Fruit fly (Drosophila melanogaster) whole organism, embryonic: ENCODE data around the gene Pex16.

Experiments
- BtbVII ChIP-seq: fragments of 200-800 bp; sonication (Bioruptor generic); optimal IDR thresholded peaks from 3 replicates; lab custom pipeline; 2017; ENCODE audit warnings: missing biosample characterization, mild to moderate bottlenecking, missing genetic modification characterization
- CG10543 ChIP-seq: fragments of 200-800 bp; sonication (Bioruptor generic); optimal IDR thresholded peaks from 3 replicates; lab custom pipeline; 2017; ENCODE audit warnings: missing biosample characterization, mild to moderate bottlenecking, missing genetic modification characterization, moderate library complexity
- CG12391 ChIP-seq: fragments of 200-800 bp; sonication (Bioruptor generic); optimal IDR thresholded peaks from 3 replicates; lab custom pipeline; 2018; ENCODE audit warnings: missing biosample characterization, mild to moderate bottlenecking, missing genetic modification characterization, moderate library complexity
- CG12659 ChIP-seq: fragments of 200-800 bp; sonication (Bioruptor generic); optimal IDR thresholded peaks from 3 replicates; lab custom pipeline; 2017; ENCODE audit warnings: mild to moderate bottlenecking, missing biosample characterization, missing genetic modification reagents, missing genetic modification characterization
- CG12942 ChIP-seq: fragments of 200-800 bp; sonication (Bioruptor generic); optimal IDR thresholded peaks from 3 replicates; lab custom pipeline; 2016; ENCODE audit warnings: missing biosample characterization, missing genetic modification characterization
- CG16863 ChIP-seq: fragments of 200-800 bp; sonication (Bioruptor generic); optimal IDR thresholded peaks from 3 replicates; lab custom pipeline; 2016; ENCODE audit warnings: missing biosample characterization, missing genetic modification characterization
- CG17186 ChIP-seq: fragments of 200-800 bp; sonication (Bioruptor generic); optimal IDR thresholded peaks from 3 replicates; lab custom pipeline; 2017; ENCODE audit warnings: missing biosample characterization, missing genetic modification reagents, missing genetic modification characterization
- CG17385 ChIP-seq: fragments of 200-800 bp; sonication (Bioruptor generic); optimal IDR thresholded peaks from 3 replicates; lab custom pipeline; 2018; ENCODE audit warnings: missing biosample characterization, mild to moderate bottlenecking, missing genetic modification characterization
- CG18619 ChIP-seq: fragments of 200-800 bp; sonication (Bioruptor generic); optimal IDR thresholded peaks from 3 replicates; lab custom pipeline; 2017; ENCODE audit warnings: missing biosample characterization, mild to moderate bottlenecking, missing genetic modification characterization
- CG2889 ChIP-seq: fragments of 200-800 bp; sonication (Bioruptor generic); IDR thresholded peaks from 3 replicates; pipeline ENCODE4 v1.3.6; 2022; ENCODE audit warnings: missing biosample characterization, missing genetic modification characterization
- CG5180 ChIP-seq: fragments of 200-800 bp; sonication (Bioruptor generic); optimal IDR thresholded peaks from 3 replicates; lab custom pipeline; 2017; ENCODE audit warnings: missing biosample characterization, missing genetic modification characterization, mild to moderate bottlenecking, moderate library complexity, missing genetic modification reagents
- CG6765 ChIP-seq: fragments of 200-800 bp; sonication (Bioruptor generic); optimal IDR thresholded peaks from 3 replicates; lab custom pipeline; 2017; ENCODE audit warnings: missing biosample characterization, mild to moderate bottlenecking, missing genetic modification characterization
- CG7556 ChIP-seq: fragments of 200-800 bp; sonication (Bioruptor generic); optimal IDR thresholded peaks from 2 replicates; lab custom pipeline; 2017; ENCODE audit warnings: missing biosample characterization, mild to moderate bottlenecking, missing genetic modification characterization
- CG7745 ChIP-seq: fragments of 200-800 bp; sonication (Bioruptor generic); optimal IDR thresholded peaks from 2 replicates; lab custom pipeline; 2018; ENCODE audit warnings: missing biosample characterization, mild to moderate bottlenecking, missing genetic modification characterization, moderate library complexity
- CG7928 ChIP-seq: fragments of 200-800 bp; sonication (Bioruptor generic); optimal IDR thresholded peaks from 2 replicates; lab custom pipeline; 2017; ENCODE audit warnings: missing biosample characterization, mild to moderate bottlenecking, missing genetic modification characterization
- CG8089 ChIP-seq: fragments of 200-800 bp; sonication (Bioruptor generic); optimal IDR thresholded peaks from 3 replicates; lab custom pipeline; 2016; ENCODE audit warnings: missing biosample characterization, missing genetic modification characterization
- CG8359 ChIP-seq: fragments of 200-800 bp; sonication (Bioruptor generic); optimal IDR thresholded peaks from 2 replicates; lab custom pipeline; 2017; ENCODE audit warnings: missing biosample characterization, mild to moderate bottlenecking, missing genetic modification characterization, borderline replicate concordance
- CG8765 ChIP-seq: fragments of 200-800 bp; sonication (Bioruptor generic); IDR thresholded peaks from 2 replicates; pipeline ENCODE4 v1.3.6; 2022; ENCODE audit warnings: missing biosample characterization, missing genetic modification characterization
- CG9817 ChIP-seq: fragments of 200-800 bp; sonication (Bioruptor generic); optimal IDR thresholded peaks from 2 replicates; lab custom pipeline; 2018; ENCODE audit warnings: missing biosample characterization, mild to moderate bottlenecking, missing genetic modification characterization, moderate library complexity
- CrebB ChIP-seq: fragments of 200-800 bp; sonication (Bioruptor generic); optimal IDR thresholded peaks from 3 replicates; lab custom pipeline; 2018; ENCODE audit warnings: missing biosample characterization, mild to moderate bottlenecking, missing genetic modification characterization
- Dip2 ChIP-seq: fragments of 200-800 bp; sonication (Bioruptor generic); IDR thresholded peaks from 2 replicates; pipeline ENCODE4 v1.3.6; 2022; ENCODE audit warnings: missing biosample characterization, missing genetic modification characterization
- HLHmδ ChIP-seq: fragments of 200-800 bp; sonication (Bioruptor generic); optimal IDR thresholded peaks from 2 replicates; lab custom pipeline; 2018; ENCODE audit warnings: missing biosample characterization, mild to moderate bottlenecking, missing genetic modification characterization, moderate library complexity
- Hey ChIP-seq: fragments of 200-800 bp; sonication (Bioruptor generic); optimal IDR thresholded peaks from 3 replicates; lab custom pipeline; 2018; ENCODE audit warnings: missing biosample characterization, mild to moderate bottlenecking, missing genetic modification characterization
- Hr39 ChIP-seq: fragments of >200 bp; optimal IDR thresholded peaks from 2 replicates; lab custom pipeline; 2017
- NC2α ChIP-seq: fragments of 200-800 bp; sonication (Bioruptor generic); optimal IDR thresholded peaks from 2 replicates; lab custom pipeline; 2016; ENCODE audit warnings: missing biosample characterization, missing genetic modification characterization
- NC2β ChIP-seq: fragments of 200-800 bp; sonication (Bioruptor generic); optimal IDR thresholded peaks from 2 replicates; lab custom pipeline; 2016; ENCODE audit warnings: missing biosample characterization, missing genetic modification characterization
- Nf-YA ChIP-seq: fragments of 200-800 bp; sonication (Bioruptor generic); IDR thresholded peaks from 2 replicates; pipeline ENCODE4 v1.3.6; 2022; ENCODE audit warnings: missing biosample characterization, missing genetic modification characterization
- Oli ChIP-seq: fragments of 200-800 bp; sonication (Bioruptor generic); optimal IDR thresholded peaks from 2 replicates; lab custom pipeline; 2018; ENCODE audit warnings: missing biosample characterization, mild to moderate bottlenecking, missing genetic modification characterization, moderate library complexity
- Optix ChIP-seq: fragments of 200-800 bp; sonication (Bioruptor generic); IDR thresholded peaks from 3 replicates; pipeline ENCODE4 v1.3.6; 2022; ENCODE audit warnings: missing biosample characterization, missing genetic modification characterization
- Pdp1 ChIP-seq, 2 experiments: fragments of 200-800 bp; sonication (Bioruptor generic); optimal IDR thresholded peaks; 3 replicates each; lab custom pipeline; 2016; ENCODE audit warnings: missing biosample characterization in 2 of 2, missing genetic modification characterization in 2 of 2, mild to moderate bottlenecking in 1 of 2, moderate library complexity in 1 of 2
- Rfx ChIP-seq: fragments of 200-800 bp; sonication (Bioruptor generic); IDR thresholded peaks from 2 replicates; pipeline ENCODE4 v1.3.6; 2022; ENCODE audit warnings: missing biosample characterization, missing genetic modification characterization
- Vsx1 ChIP-seq: fragments of 200-800 bp; sonication (Bioruptor generic); optimal IDR thresholded peaks from 2 replicates; lab custom pipeline; 2017; ENCODE audit warnings: missing biosample characterization, mild to moderate bottlenecking, missing genetic modification characterization, missing genetic modification reagents
- bab2 ChIP-seq: fragments of 200-800 bp; sonication (Bioruptor generic); optimal IDR thresholded peaks from 2 replicates; lab custom pipeline; 2016; ENCODE audit warnings: missing biosample characterization, missing genetic modification characterization
- cas ChIP-seq: fragments of 200-800 bp; sonication (Bioruptor generic); IDR thresholded peaks from 2 replicates; pipeline ENCODE4 v1.3.6; 2022; ENCODE audit warnings: missing biosample characterization, missing genetic modification characterization
- en ChIP-seq: fragments of 200-800 bp; sonication (Bioruptor generic); optimal IDR thresholded peaks from 2 replicates; lab custom pipeline; 2016; ENCODE audit warnings: missing biosample characterization, missing genetic modification characterization
- ftz-f1 ChIP-seq: fragments of 200-800 bp; sonication (Bioruptor generic); optimal IDR thresholded peaks from 2 replicates; lab custom pipeline; 2016; ENCODE audit warnings: missing biosample characterization, missing genetic modification characterization
- gsb-n ChIP-seq: fragments of 200-800 bp; sonication (Bioruptor generic); optimal IDR thresholded peaks from 3 replicates; lab custom pipeline; 2018; ENCODE audit warnings: missing biosample characterization, mild to moderate bottlenecking, missing genetic modification characterization
- hb ChIP-seq: fragments of 200-800 bp; sonication (Bioruptor generic); IDR thresholded peaks from 3 replicates; pipeline ENCODE4 v1.3.6; 2022; ENCODE audit warnings: missing biosample characterization, missing genetic modification characterization; ENCODE audit not compliant: partially characterized antibody
- her ChIP-seq: fragments of 200-800 bp; sonication (Bioruptor generic); optimal IDR thresholded peaks from 2 replicates; lab custom pipeline; 2016; ENCODE audit warnings: missing biosample characterization, missing genetic modification characterization
- jigr1 ChIP-seq: fragments of 200-800 bp; sonication (Bioruptor generic); IDR thresholded peaks from 3 replicates; pipeline ENCODE4 v1.3.6; 2022; ENCODE audit warnings: missing biosample characterization, missing genetic modification characterization
- mld ChIP-seq: fragments of 200-800 bp; sonication (Bioruptor generic); IDR thresholded peaks from 3 replicates; pipeline ENCODE4 v1.3.6; 2022; ENCODE audit warnings: missing biosample characterization, missing genetic modification characterization; ENCODE audit not compliant: partially characterized antibody
- odd ChIP-seq: fragments of 200-800 bp; sonication (Bioruptor generic); optimal IDR thresholded peaks from 2 replicates; lab custom pipeline; 2017; ENCODE audit warnings: missing biosample characterization, mild to moderate bottlenecking, missing genetic modification characterization
- pb ChIP-seq: fragments of 200-800 bp; sonication (Bioruptor generic); optimal IDR thresholded peaks from 3 replicates; lab custom pipeline; 2016; ENCODE audit warnings: missing biosample characterization, missing genetic modification characterization
- pfk ChIP-seq: fragments of 200-800 bp; sonication (Bioruptor generic); optimal IDR thresholded peaks from 2 replicates; lab custom pipeline; 2018; ENCODE audit warnings: missing biosample characterization, mild to moderate bottlenecking, missing genetic modification characterization, moderate library complexity
- pnt ChIP-seq: fragments of 200-800 bp; sonication (Bioruptor generic); optimal IDR thresholded peaks from 3 replicates; lab custom pipeline; 2016; ENCODE audit warnings: missing biosample characterization, missing genetic modification characterization
- run ChIP-seq: fragments of 200-800 bp; sonication (Bioruptor generic); optimal IDR thresholded peaks from 3 replicates; lab custom pipeline; 2018; ENCODE audit warnings: missing biosample characterization, mild to moderate bottlenecking, missing genetic modification characterization
- tx ChIP-seq: fragments of 200-800 bp; sonication (Bioruptor generic); optimal IDR thresholded peaks from 2 replicates; lab custom pipeline; 2016; ENCODE audit warnings: missing biosample characterization, missing genetic modification characterization
- zf30C ChIP-seq: fragments of 200-800 bp; sonication (Bioruptor generic); optimal IDR thresholded peaks from 3 replicates; lab custom pipeline; 2018; ENCODE audit warnings: missing biosample characterization, mild to moderate bottlenecking, missing genetic modification characterization
- zfh2 ChIP-seq: fragments of 200-800 bp; sonication (Bioruptor generic); optimal IDR thresholded peaks from 2 replicates; lab custom pipeline; 2016; ENCODE audit warnings: missing biosample characterization, missing genetic modification characterization

The Pex16 gene

DNA sequence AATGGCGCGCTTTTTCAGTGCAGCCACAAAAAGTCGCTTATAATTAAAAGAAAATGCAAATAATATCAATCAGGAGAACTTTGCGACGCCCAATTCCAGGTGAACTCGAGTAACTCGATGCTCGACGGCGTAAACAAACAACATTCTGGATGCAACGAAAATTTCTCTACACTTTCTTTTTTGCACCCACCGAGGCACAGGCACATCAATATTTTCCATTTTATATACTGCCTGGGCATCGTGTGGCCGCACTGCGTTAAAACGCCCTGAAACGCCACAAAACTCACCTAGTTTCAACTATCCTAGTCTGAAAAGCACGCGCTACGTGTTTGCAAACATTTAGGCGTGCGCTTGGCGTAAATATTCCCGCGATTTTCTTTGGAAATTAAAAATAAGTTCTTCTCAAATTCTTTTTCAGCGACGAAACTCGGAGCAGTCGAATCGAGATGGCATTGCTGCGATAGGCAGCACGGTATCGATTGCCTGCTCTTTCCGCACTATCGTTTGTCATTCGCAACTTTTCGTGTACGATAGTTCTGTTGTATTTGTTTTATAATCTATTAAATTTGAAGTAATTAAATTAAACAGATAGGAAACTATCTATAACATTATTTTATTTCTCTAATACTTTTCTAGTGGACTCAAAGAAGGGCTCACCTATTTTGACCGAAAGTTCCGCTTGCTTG is 7.8 kb upstream of the Pex16 start, which contains the start of gene Pcif1 (continued):
- no peak for TF ChIP-seq jigr1 (GFP tag; lab: Robert Waterston, UW)
- peak in 1 of 2 experiments; percentile 81 for TF ChIP-seq Pdp1 (GFP tag; optimal IDR thresholded peaks at IDR 0.05; lab: Kevin White, UChicago)
- no peak for TF ChIP-seq BtbVII (GFP tag; lab: Kevin White, UChicago)
- TF ChIP-seq hb (GFP tag; lab: Robert Waterston, UW), result peak; percentile 98
- no peak for TF ChIP-seq CG7928 (GFP tag; lab: Kevin White, UChicago)
- TF ChIP-seq Hr39, result no peak
- TF ChIP-seq CG12942 (GFP tag; lab: Kevin White, UChicago), result no peak
- no peak for TF ChIP-seq pb (GFP tag; lab: Kevin White, UChicago)
- TF ChIP-seq Rfx (GFP tag; lab: Robert Waterston, UW), result peak; percentile 54
- peak; percentile 61 for TF ChIP-seq CG12659 (GFP tag; lab: Kevin White, UChicago)
- no peak for TF ChIP-seq ftz-f1
- no peak for TF ChIP-seq zf30C (GFP tag; lab: Kevin White, UChicago)
- TF ChIP-seq Dip2 (GFP tag; lab: Robert Waterston, UW), result no peak
- TF ChIP-seq Nf-YA (GFP tag; lab: Robert Waterston, UW), result no peak
- TF ChIP-seq CG9817 (tag; lab: Kevin White, UChicago), result no peak
- no peak for TF ChIP-seq NC2β (GFP tag; lab: Kevin White, UChicago)
- peak; percentile 11 for TF ChIP-seq CG12391 (tag; lab: Kevin White, UChicago)
- no peak for TF ChIP-seq CG7556
- TF ChIP-seq mld (GFP tag; lab: Robert Waterston, UW), result peak; percentile 100
- no peak for TF ChIP-seq bab2
- no peak for TF ChIP-seq pfk (GFP tag; lab: Kevin White, UChicago)
- no peak for TF ChIP-seq CG16863 (GFP tag; lab: Kevin White, UChicago)
- no peak for TF ChIP-seq tx (GFP tag; lab: Kevin White, UChicago)
- no peak for TF ChIP-seq CG8089 (GFP tag; lab: Kevin White, UChicago)
- no peak for TF ChIP-seq run
- TF ChIP-seq pnt (GFP tag; lab: Kevin White, UChicago), result no peak
- no peak for TF ChIP-seq CrebB (tag; lab: Kevin White, UChicago)
- TF ChIP-seq CG18619 (GFP tag; lab: Kevin White, UChicago), result no peak
- TF ChIP-seq her (GFP tag; lab: Kevin White, UChicago), result no peak
- no peak for TF ChIP-seq CG10543
- no peak for TF ChIP-seq CG5180 (GFP tag; lab: Kevin White, UChicago)
- TF ChIP-seq Oli (tag; lab: Kevin White, UChicago), result no peak
- no peak for TF ChIP-seq CG2889
- TF ChIP-seq zfh2 (GFP tag; lab: Kevin White, UChicago), result no peak
- TF ChIP-seq CG8359, result no peak
- no peak for TF ChIP-seq CG17385 (GFP tag; lab: Kevin White, UChicago)
- TF ChIP-seq CG8765, result 0 out of 2 replicates have a peak, but pooled peaks have one; percentile 9
- TF ChIP-seq gsb-n (tag; lab: Kevin White, UChicago), result no peak
- TF ChIP-seq Optix (GFP tag; lab: Robert Waterston, UW), result no peak
- TF ChIP-seq CG7745 (tag; lab: Kevin White, UChicago), result no peak
- peak; percentile 42 for TF ChIP-seq HLHmδ
- TF ChIP-seq odd (GFP tag; lab: Kevin White, UChicago), result no peak
- 0 out of 2 replicates have a peak, but pooled peaks have one; percentile 31 for TF ChIP-seq cas (GFP tag; lab: Robert Waterston, UW)
- TF ChIP-seq Vsx1 (GFP tag; lab: Kevin White, UChicago), result no peak
- TF ChIP-seq CG6765 (GFP tag; lab: Kevin White, UChicago), result no peak
- TF ChIP-seq Hey (tag; lab: Kevin White, UChicago), result no peak
- no peak for TF ChIP-seq en (GFP tag; lab: Kevin White, UChicago)
- TF ChIP-seq CG17186 (GFP tag; lab: Kevin White, UChicago), result peak; percentile 72
- no peak for TF ChIP-seq NC2α
- TF ChIP-seq, all 482 proteins: peak for 132
